In genomic region chrV:13671911-13672639, ce11 we compare ENCODE assay signal across 2 worm cellular contexts.
TF ChIP-seq lines count a peak whose summit lies in the region.

TSS of gene mip-2 (minus strand) at chrV:13671958.
TSS of gene F58G11.4 (plus strand) at chrV:13672589.

TF ChIP-seq in whole organism, L4 larva, 104 proteins besides CTCF, POLR2A, EP300 and RAD21:
- no peak for TF ChIP-seq F44E2.7 (GFP tag; IDR thresholded peaks at IDR 0.05; lab: Robert Waterston, UW)
- peak; percentile 59 for TF ChIP-seq Y48G9A.11 (GFP tag; IDR thresholded peaks at IDR 0.05; lab: Robert Waterston, UW)
- no peak for TF ChIP-seq ZK546.5 (tag; optimal IDR thresholded peaks at IDR 0.05; lab: Kevin White, UChicago)
- TF ChIP-seq ceh-62 (tag; optimal IDR thresholded peaks at IDR 0.05; lab: Kevin White, UChicago) = no peak
- TF ChIP-seq aha-1 (tag; lab: Kevin White, UChicago) = peak; percentile 62
- no peak for TF ChIP-seq aly-2 (tag; optimal IDR thresholded peaks at IDR 0.05; lab: Kevin White, UChicago)
- TF ChIP-seq F37D6.2 (tag; optimal IDR thresholded peaks at IDR 0.05; lab: Kevin White, UChicago) = no peak
- no peak for TF ChIP-seq lin-39 (tag; optimal IDR thresholded peaks at IDR 0.05; lab: Kevin White, UChicago)
- TF ChIP-seq zag-1 (tag; optimal IDR thresholded peaks at IDR 0.05; lab: Kevin White, UChicago) = no peak
- TF ChIP-seq unc-62 (GFP tag; optimal IDR thresholded peaks at IDR 0.05 in 1 of 2; lab: Kevin White, UChicago) = peak in 1 of 2 experiments; percentile 49
- no peak for TF ChIP-seq unc-62 (tag; optimal IDR thresholded peaks at IDR 0.05; lab: Kevin White, UChicago)
TF ChIP-seq in whole organism, L4 larva: peak in this region for 3.

TF ChIP-seq in whole organism, young adult, 124 proteins besides CTCF, POLR2A, EP300 and RAD21:
- no peak for TF ChIP-seq Y79H2A.3 (GFP tag; conservative IDR thresholded peaks at IDR 0.05; lab: Robert Waterston, UW)
- TF ChIP-seq egrh-3 (GFP tag; IDR thresholded peaks at IDR 0.05; lab: Robert Waterston, UW) = no peak
- peak; percentile 73 for TF ChIP-seq ztf-18 (tag; optimal IDR thresholded peaks at IDR 0.05; lab: Kevin White, UChicago)
- no peak for TF ChIP-seq F22D6.2 (tag; optimal IDR thresholded peaks at IDR 0.05; lab: Kevin White, UChicago)
- TF ChIP-seq hsf-1 (GFP tag; IDR thresholded peaks at IDR 0.05; lab: Robert Waterston, UW) = peak; percentile 96
- TF ChIP-seq dox-1 (GFP tag; IDR thresholded peaks at IDR 0.05; lab: Robert Waterston, UW) = no peak; the same call in 1 of the 2 replicates
- TF ChIP-seq snpc-3.4 (tag; optimal IDR thresholded peaks at IDR 0.05; lab: Kevin White, UChicago) = no peak
- TF ChIP-seq akir-1 (GFP tag; optimal IDR thresholded peaks at IDR 0.05; lab: Kevin White, UChicago) = no peak
- peak; percentile 81 for TF ChIP-seq ceh-91 (GFP tag; IDR thresholded peaks at IDR 0.05; lab: Robert Waterston, UW)
- TF ChIP-seq T07F8.4 (tag; optimal IDR thresholded peaks at IDR 0.05; lab: Kevin White, UChicago) = no peak
- TF ChIP-seq rcor-1 (GFP tag; IDR thresholded peaks at IDR 0.05; lab: Robert Waterston, UW) = peak; percentile 9; the same call in 1 of the 2 replicates
- TF ChIP-seq D2030.7 (GFP tag; IDR thresholded peaks at IDR 0.05; lab: Robert Waterston, UW) = peak; percentile 43
- TF ChIP-seq T26A5.8 (tag; optimal IDR thresholded peaks at IDR 0.05; lab: Kevin White, UChicago) = no peak
- no peak for TF ChIP-seq unc-130 (GFP tag; optimal IDR thresholded peaks at IDR 0.05; lab: Kevin White, UChicago)
- TF ChIP-seq chd-7 (tag; optimal IDR thresholded peaks at IDR 0.05; lab: Kevin White, UChicago) = no peak
- TF ChIP-seq efl-1 (GFP tag; optimal IDR thresholded peaks at IDR 0.05; lab: Kevin White, UChicago) = peak; percentile 37
- peak; percentile 43 for TF ChIP-seq F33H1.4 (GFP tag; IDR thresholded peaks at IDR 0.05; lab: Robert Waterston, UW)
- TF ChIP-seq tbp1 (GFP tag; optimal IDR thresholded peaks at IDR 0.05; lab: Kevin White, UChicago) = peak; percentile 3
- no peak for TF ChIP-seq ztf-28 (GFP tag; IDR thresholded peaks at IDR 0.05; lab: Robert Waterston, UW)
- 0 out of 2 replicates have a peak, but pooled peaks have one; percentile 25 for TF ChIP-seq mcd-1 (GFP tag; IDR thresholded peaks at IDR 0.05; lab: Robert Waterston, UW)
- peak; percentile 93 for TF ChIP-seq madf-8 (GFP tag; conservative IDR thresholded peaks at IDR 0.05; lab: Robert Waterston, UW)
- TF ChIP-seq K12H6.12 (tag; optimal IDR thresholded peaks at IDR 0.05; lab: Kevin White, UChicago) = no peak
- peak; percentile 32 for TF ChIP-seq lin-54 (GFP tag; optimal IDR thresholded peaks at IDR 0.05; lab: Kevin White, UChicago)
- TF ChIP-seq madf-6 (GFP tag; IDR thresholded peaks at IDR 0.05; lab: Robert Waterston, UW) = peak; percentile 94
- peak; percentile 15; the same call in 1 of the 2 replicates for TF ChIP-seq hmg-1.2 (GFP tag; IDR thresholded peaks at IDR 0.05; lab: Robert Waterston, UW)
- peak; percentile 90 for TF ChIP-seq lsl-1 (GFP tag; optimal IDR thresholded peaks at IDR 0.05; lab: Kevin White, UChicago)
- peak; percentile 55; the same call in 1 of the 2 replicates for TF ChIP-seq pbrm-1 (GFP tag; IDR thresholded peaks at IDR 0.05; lab: Robert Waterston, UW)
- TF ChIP-seq tbx-9 (tag; optimal IDR thresholded peaks at IDR 0.05; lab: Kevin White, UChicago; ENCODE audit: borderline replicate concordance) = no peak
- TF ChIP-seq let-607 (tag; optimal IDR thresholded peaks at IDR 0.05; lab: Kevin White, UChicago) = no peak
- no peak for TF ChIP-seq F52B5.7 (tag; optimal IDR thresholded peaks at IDR 0.05; lab: Kevin White, UChicago)
- TF ChIP-seq xnd-1 (tag; optimal IDR thresholded peaks at IDR 0.05; lab: Kevin White, UChicago) = peak; percentile 58
- TF ChIP-seq attf-3 (GFP tag; conservative IDR thresholded peaks at IDR 0.05; lab: Robert Waterston, UW) = no peak
- TF ChIP-seq ceh-100 (GFP tag; IDR thresholded peaks at IDR 0.05; lab: Robert Waterston, UW) = 0 out of 2 replicates have a peak, but pooled peaks have one; percentile 21
